Worm (Caenorhabditis elegans): Measurements from ENCODE around the gene K11H12.1.

K11H12.1 gene

DNA sequence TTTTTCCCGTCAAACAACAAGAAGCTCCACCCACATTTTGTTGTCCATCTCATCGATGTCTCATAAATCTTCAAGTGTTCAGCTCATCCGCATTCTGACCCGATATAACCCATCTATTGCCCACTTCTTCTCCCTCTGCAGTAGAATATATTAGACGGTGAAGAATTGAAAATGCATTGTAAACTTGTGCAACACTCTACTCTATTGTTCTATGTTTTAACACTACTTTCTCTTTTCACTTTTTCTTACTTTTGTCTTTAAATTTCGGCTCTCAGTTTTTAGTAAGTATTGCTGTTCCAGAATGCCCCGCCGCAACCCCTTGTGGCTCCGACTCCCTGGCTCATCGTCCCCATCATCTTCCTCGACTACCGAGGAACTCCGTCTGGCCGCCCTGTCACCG lies 3.9 kb downstream of the K11H12.1 start, which contains the start of gene K11H12.9:
Gene K11H12.9 (plus strand): TSS at position 301 of the 400 bp plus-strand sequence.
- TF ChIP-seq elt-1 (tag; optimal IDR thresholded peaks at IDR 0.05) (no peak), aly-2 (tag; optimal IDR thresholded peaks at IDR 0.05) (no peak), fos-1 (tag; optimal IDR thresholded peaks at IDR 0.05) (no peak), nhr-25 (tag; optimal IDR thresholded peaks at IDR 0.05) (no peak), lsy-12 (tag; optimal IDR thresholded peaks at IDR 0.05) (no peak), lin-15B (tag; optimal IDR thresholded peaks at IDR 0.05) (no peak), hmg-11 (tag; optimal IDR thresholded peaks at IDR 0.05) (no peak), ceh-16 (tag; optimal IDR thresholded peaks at IDR 0.05) (no peak), ztf-4 (tag; optimal IDR thresholded peaks at IDR 0.05) (no peak), snpc-4 (tag; optimal IDR thresholded peaks at IDR 0.05) (no peak), nhr-28 (tag; optimal IDR thresholded peaks at IDR 0.05) (no peak), nhr-43 (tag; optimal IDR thresholded peaks at IDR 0.05; ENCODE audit: poor library complexity, severe bottlenecking) (no peak), nhr-77 (tag; optimal IDR thresholded peaks at IDR 0.05) (no peak), daf-12 (tag; optimal IDR thresholded peaks at IDR 0.05) (no peak)

- TF ChIP-seq nhr-23 (tag; optimal IDR thresholded peaks at IDR 0.05) (no peak), lsy-12 (tag; optimal IDR thresholded peaks at IDR 0.05) (no peak), ceh-16 (tag; optimal IDR thresholded peaks at IDR 0.05) (no peak), elt-2 (tag; optimal IDR thresholded peaks at IDR 0.05) (no peak), tbx-2 (tag; optimal IDR thresholded peaks at IDR 0.05) (no peak), pqm-1 (tag; optimal IDR thresholded peaks at IDR 0.05) (no peak), nhr-12 (tag; optimal IDR thresholded peaks at IDR 0.05) (no peak), skn-1 (tag; optimal IDR thresholded peaks at IDR 0.05) (no peak), egl-27 (tag; optimal IDR thresholded peaks at IDR 0.05) (no peak), nhr-28 (tag; optimal IDR thresholded peaks at IDR 0.05) (no peak), ZK546.5 (tag; optimal IDR thresholded peaks at IDR 0.05) (no peak), jun-1 (tag; optimal IDR thresholded peaks at IDR 0.05) (no peak), fkh-10 (GFP tag; optimal IDR thresholded peaks at IDR 0.05) (no peak), pha-4 (tag; optimal IDR thresholded peaks at IDR 0.05) (no peak), nfya-1 (tag; optimal IDR thresholded peaks at IDR 0.05; ENCODE audit: insufficient read depth) (no peak), nhr-25 (tag; optimal IDR thresholded peaks at IDR 0.05) (no peak), nhr-237 (tag; optimal IDR thresholded peaks at IDR 0.05) (no peak), ztf-4 (tag; optimal IDR thresholded peaks at IDR 0.05) (no peak), fos-1 (tag; optimal IDR thresholded peaks at IDR 0.05) (no peak), egl-5 (tag; optimal IDR thresholded peaks at IDR 0.05) (no peak)
Observed at ce11 chrIV:648362-648761, 4.9 kb downstream of the K11H12.1 start.

- TF ChIP-seq nhr-67 (tag; optimal IDR thresholded peaks at IDR 0.05) (no peak), fkh-10 (GFP tag; optimal IDR thresholded peaks at IDR 0.05) (no peak), nfya-1 (tag; optimal IDR thresholded peaks at IDR 0.05; ENCODE audit: insufficient read depth) (no peak), nhr-76 (tag; optimal IDR thresholded peaks at IDR 0.05) (no peak), unc-39 (tag; optimal IDR thresholded peaks at IDR 0.05) (no peak), mdl-1 (tag; optimal IDR thresholded peaks at IDR 0.05) (no peak), elt-2 (tag; optimal IDR thresholded peaks at IDR 0.05) (no peak), egl-5 (tag; optimal IDR thresholded peaks at IDR 0.05) (no peak), nhr-25 (tag; optimal IDR thresholded peaks at IDR 0.05) (no peak), nhr-28 (tag; optimal IDR thresholded peaks at IDR 0.05) (no peak), nhr-77 (tag; optimal IDR thresholded peaks at IDR 0.05) (no peak), nhr-12 (tag; optimal IDR thresholded peaks at IDR 0.05) (no peak), ztf-11 (tag; optimal IDR thresholded peaks at IDR 0.05) (no peak), egl-27 (tag; optimal IDR thresholded peaks at IDR 0.05) (no peak), nhr-11 (tag; optimal IDR thresholded peaks at IDR 0.05) (no peak), ceh-82 (tag; optimal IDR thresholded peaks at IDR 0.05) (no peak), aly-2 (tag; optimal IDR thresholded peaks at IDR 0.05) (no peak), pqm-1 (tag; optimal IDR thresholded peaks at IDR 0.05) (no peak), hmg-11 (tag; optimal IDR thresholded peaks at IDR 0.05) (no peak)
Observed at ce11 chrIV:643481-643880, 9.7 kb downstream of the K11H12.1 start.

- TF ChIP-seq sea-2 (GFP tag; optimal IDR thresholded peaks at IDR 0.05) (no peak), unc-62 (GFP tag; optimal IDR thresholded peaks at IDR 0.05) (no peak), ceh-28 (tag; optimal IDR thresholded peaks at IDR 0.05) (no peak), nhr-76 (tag; optimal IDR thresholded peaks at IDR 0.05) (no peak), ceh-16 (tag; optimal IDR thresholded peaks at IDR 0.05) (no peak), tbx-2 (tag; optimal IDR thresholded peaks at IDR 0.05) (no peak), nhr-28 (tag; optimal IDR thresholded peaks at IDR 0.05) (no peak), lsy-12 (tag; optimal IDR thresholded peaks at IDR 0.05) (no peak), ama-1 (optimal IDR thresholded peaks at IDR 0.05) (no peak), elt-2 (tag; optimal IDR thresholded peaks at IDR 0.05) (no peak), snpc-4 (tag; optimal IDR thresholded peaks at IDR 0.05) (no peak), nhr-77 (tag; optimal IDR thresholded peaks at IDR 0.05) (no peak), hmg-11 (tag; optimal IDR thresholded peaks at IDR 0.05) (no peak)
Observed at ce11 chrIV:639167-639566, 14.1 kb downstream of the K11H12.1 start.
